Worm (Caenorhabditis elegans) whole organism, L2 larva: ENCODE measurements around the gene ptl-1.

Experiments
- C34F6.9 ChIP-seq: fragments of 150-350 bp; optimal IDR thresholded peaks from 2 replicates; lab custom pipeline; 2014; ENCODE audit warnings: missing biosample characterization, missing genetic modification characterization
- F13H6.1 ChIP-seq: sonication (generic microtip); optimal IDR thresholded peaks from 2 replicates; lab custom pipeline; 2016; ENCODE audit warnings: missing genetic modification characterization, missing compliant biosample characterization
- R02D3.7 ChIP-seq: fragments of 150-350 bp; optimal IDR thresholded peaks from 2 replicates; lab custom pipeline; 2014; ENCODE audit warnings: missing biosample characterization, missing genetic modification characterization
- ZK546.5 ChIP-seq: sonication (generic microtip); optimal IDR thresholded peaks from 2 replicates; lab custom pipeline; 2017; ENCODE audit warnings: missing biosample characterization, missing genetic modification characterization
- alr-1 ChIP-seq: fragments of 150-350 bp; optimal IDR thresholded peaks from 2 replicates; lab custom pipeline; 2014; ENCODE audit warnings: missing biosample characterization, missing genetic modification characterization
- aly-2 ChIP-seq: fragments of 150-350 bp; optimal IDR thresholded peaks from 2 replicates; lab custom pipeline; 2014; ENCODE audit warnings: missing biosample characterization, missing genetic modification characterization
- ama-1 ChIP-seq: fragments of 150-350 bp; optimal IDR thresholded peaks from 2 replicates; lab custom pipeline; 2018; ENCODE audit warnings: inconsistent platforms
- blmp-1 ChIP-seq: sonication (generic microtip); optimal IDR thresholded peaks from 2 replicates; lab custom pipeline; 2017; ENCODE audit warnings: missing genetic modification characterization, mild to moderate bottlenecking, missing compliant biosample characterization, antibody characterized with exemption, moderate library complexity; ENCODE audit not compliant: insufficient read depth
- ceh-16 ChIP-seq: fragments of 150-350 bp; optimal IDR thresholded peaks from 2 replicates; lab custom pipeline; 2014; ENCODE audit warnings: missing biosample characterization, missing genetic modification characterization
- ceh-82 ChIP-seq: fragments of 150-350 bp; optimal IDR thresholded peaks from 2 replicates; lab custom pipeline; 2014; ENCODE audit warnings: missing biosample characterization, missing genetic modification characterization
- crh-2 ChIP-seq: sonication (generic microtip); optimal IDR thresholded peaks from 2 replicates; lab custom pipeline; 2017; ENCODE audit warnings: missing biosample characterization, missing genetic modification characterization
- dmd-4 ChIP-seq: sonication (generic microtip); optimal IDR thresholded peaks from 2 replicates; lab custom pipeline; 2017; ENCODE audit warnings: missing biosample characterization, missing genetic modification characterization
- egl-27 ChIP-seq: sonication (generic microtip); optimal IDR thresholded peaks from 3 replicates; lab custom pipeline; 2017; ENCODE audit warnings: missing biosample characterization, missing genetic modification reagents, missing genetic modification characterization
- fos-1 ChIP-seq: fragments of 150-350 bp; optimal IDR thresholded peaks from 2 replicates; lab custom pipeline; 2014; ENCODE audit warnings: missing biosample characterization, missing genetic modification characterization
- gmeb-1 ChIP-seq: fragments of 150-350 bp; optimal IDR thresholded peaks from 2 replicates; lab custom pipeline; 2014; ENCODE audit warnings: missing biosample characterization, missing genetic modification characterization
- lin-11 ChIP-seq: fragments of 150-350 bp; sonication (generic microtip); optimal IDR thresholded peaks from 2 replicates; lab custom pipeline; 2014; ENCODE audit warnings: missing biosample characterization, missing genetic modification characterization, inconsistent platforms, mixed read lengths
- lin-13 ChIP-seq: fragments of 150-350 bp; optimal IDR thresholded peaks from 2 replicates; lab custom pipeline; 2014; ENCODE audit warnings: missing biosample characterization, missing genetic modification reagents, missing genetic modification characterization
- lsy-2 ChIP-seq, 2 experiments: fragments of 150-350 bp in 1 of 2; sonication (generic microtip) in 1 of 2; optimal IDR thresholded peaks; 2 replicates each; lab custom pipeline; 2014 to 2017; ENCODE audit warnings: missing biosample characterization in 2 of 2, missing genetic modification characterization in 2 of 2
- mab-5 ChIP-seq: fragments of 150-350 bp; optimal IDR thresholded peaks from 2 replicates; lab custom pipeline; 2014; ENCODE audit warnings: missing biosample characterization, missing genetic modification characterization
- mdl-1 ChIP-seq, 2 experiments: fragments of 150-350 bp in 1 of 2; sonication (generic microtip) in 1 of 2; optimal IDR thresholded peaks; 2 replicates each; lab custom pipeline; 2017; ENCODE audit warnings: missing biosample characterization in 2 of 2, missing genetic modification characterization in 2 of 2
- nhr-11 ChIP-seq: fragments of 150-350 bp; optimal IDR thresholded peaks from 2 replicates; lab custom pipeline; 2014; ENCODE audit warnings: missing biosample characterization, missing genetic modification characterization
- nhr-12 ChIP-seq: fragments of 150-350 bp; optimal IDR thresholded peaks from 2 replicates; lab custom pipeline; 2014; ENCODE audit warnings: missing biosample characterization, missing genetic modification characterization
- nhr-129 ChIP-seq: fragments of 150-350 bp; optimal IDR thresholded peaks from 2 replicates; lab custom pipeline; 2014; ENCODE audit warnings: missing biosample characterization, missing genetic modification characterization
- nhr-21 ChIP-seq: fragments of 150-350 bp; optimal IDR thresholded peaks from 2 replicates; lab custom pipeline; 2014; ENCODE audit warnings: missing biosample characterization, missing genetic modification characterization
- nhr-23 ChIP-seq: fragments of 150-350 bp; optimal IDR thresholded peaks from 2 replicates; lab custom pipeline; 2014; ENCODE audit warnings: missing biosample characterization, missing genetic modification reagents, missing genetic modification characterization
- nhr-25 ChIP-seq: fragments of 150-350 bp; sonication (generic microtip); optimal IDR thresholded peaks from 3 replicates; lab custom pipeline; 2014; ENCODE audit warnings: missing biosample characterization, missing genetic modification characterization
- nhr-6 ChIP-seq: fragments of 150-350 bp; optimal IDR thresholded peaks from 2 replicates; lab custom pipeline; 2014; ENCODE audit warnings: missing biosample characterization, missing genetic modification characterization
- nhr-77 ChIP-seq: fragments of 150-350 bp; optimal IDR thresholded peaks from 2 replicates; lab custom pipeline; 2014; ENCODE audit warnings: missing biosample characterization, missing genetic modification characterization
- peb-1 ChIP-seq: fragments of 150-350 bp; optimal IDR thresholded peaks from 2 replicates; lab custom pipeline; 2014; ENCODE audit warnings: missing biosample characterization, missing genetic modification characterization
- sem-4 ChIP-seq: fragments of 150-350 bp; optimal IDR thresholded peaks from 2 replicates; lab custom pipeline; 2014; ENCODE audit warnings: missing biosample characterization, missing genetic modification reagents, missing genetic modification characterization
- skn-1 ChIP-seq: sonication (generic microtip); optimal IDR thresholded peaks from 2 replicates; lab custom pipeline; 2017; ENCODE audit warnings: missing biosample characterization, missing genetic modification characterization
- sma-3 ChIP-seq: sonication (generic microtip); optimal IDR thresholded peaks from 2 replicates; lab custom pipeline; 2016; ENCODE audit warnings: missing genetic modification reagents, missing genetic modification characterization, missing compliant biosample characterization
- sma-9 ChIP-seq, 2 experiments: fragments of 150-350 bp in 1 of 2; sonication (generic microtip) in 1 of 2; optimal IDR thresholded peaks; 2 replicates each; lab custom pipeline; 2014 to 2016; ENCODE audit warnings: missing genetic modification characterization in 2 of 2, mild to moderate bottlenecking in 1 of 2, missing biosample characterization in 1 of 2, missing compliant biosample characterization in 1 of 2, missing genetic modification reagents in 1 of 2, moderate library complexity in 1 of 2
- snpc-4 ChIP-seq: fragments of 150-350 bp; optimal IDR thresholded peaks from 2 replicates; lab custom pipeline; 2014; ENCODE audit warnings: missing biosample characterization, missing genetic modification characterization
- unc-39 ChIP-seq: fragments of 150-350 bp; optimal IDR thresholded peaks from 2 replicates; lab custom pipeline; 2014; ENCODE audit warnings: missing biosample characterization, missing genetic modification characterization
- unc-55 ChIP-seq: fragments of 150-350 bp; sonication (generic microtip); optimal IDR thresholded peaks from 3 replicates; lab custom pipeline; 2014; ENCODE audit warnings: missing biosample characterization, missing genetic modification reagents, missing genetic modification characterization
- unc-62 ChIP-seq: fragments of 150-350 bp; optimal IDR thresholded peaks from 2 replicates; lab custom pipeline; 2014; ENCODE audit warnings: missing biosample characterization, missing genetic modification reagents, missing genetic modification characterization
- zag-1 ChIP-seq: fragments of 150-350 bp; optimal IDR thresholded peaks from 2 replicates; lab custom pipeline; 2014; ENCODE audit warnings: missing biosample characterization, missing genetic modification characterization
- ztf-1 ChIP-seq: fragments of 200-800 bp; sonication (Bioruptor generic); conservative IDR thresholded peaks from 2 replicates; pipeline ENCODE4 v1.3.6; 2022; ENCODE audit warnings: missing genetic modification characterization, missing compliant biosample characterization
- ztf-11 ChIP-seq: sonication (generic microtip); optimal IDR thresholded peaks from 2 replicates; lab custom pipeline; 2017; ENCODE audit warnings: missing biosample characterization, missing genetic modification characterization
- ztf-4 ChIP-seq: fragments of 150-350 bp; optimal IDR thresholded peaks from 2 replicates; lab custom pipeline; 2014; ENCODE audit warnings: missing biosample characterization, missing genetic modification characterization

ptl-1 gene

ce11 chrIII:778771-779170 lies 13.8 kb downstream of the ptl-1 start, which contains the start of gene alh-11:
Gene alh-11, minus strand, starts transcription at chrIII:778871.
- TF ChIP-seq ztf-4 (no peak), gmeb-1 (tag; lab: Kevin White, UChicago) (no peak), alr-1 (tag; lab: Kevin White, UChicago) (no peak), lin-11 (no peak), nhr-6 (tag; lab: Kevin White, UChicago) (no peak), ZK546.5 (tag; lab: Kevin White, UChicago) (no peak)

DNA sequence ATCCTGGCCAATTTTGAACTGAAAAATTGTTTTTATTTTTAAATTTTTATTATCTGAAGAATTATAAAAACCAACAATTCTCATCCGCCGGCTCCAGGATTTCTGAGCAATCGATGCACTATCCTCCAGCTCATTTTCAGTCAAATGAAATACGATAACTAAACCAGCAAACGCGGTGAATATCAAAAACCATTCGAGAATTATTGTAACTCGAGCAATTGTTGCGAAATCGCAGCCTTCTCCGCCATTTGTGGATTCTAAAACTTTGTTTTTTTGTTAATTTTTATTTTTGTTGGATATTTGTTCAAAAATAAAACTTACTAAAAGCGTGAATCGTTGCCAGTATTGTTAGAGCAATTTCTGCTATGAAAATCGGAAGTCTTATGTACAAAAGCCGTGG lies 17.5 kb downstream of the ptl-1 start:
- TF ChIP-seq sem-4, result no peak
- TF ChIP-seq mab-5 (tag; lab: Kevin White, UChicago), result no peak
- no peak for TF ChIP-seq dmd-4 (tag; lab: Kevin White, UChicago)

DNA sequence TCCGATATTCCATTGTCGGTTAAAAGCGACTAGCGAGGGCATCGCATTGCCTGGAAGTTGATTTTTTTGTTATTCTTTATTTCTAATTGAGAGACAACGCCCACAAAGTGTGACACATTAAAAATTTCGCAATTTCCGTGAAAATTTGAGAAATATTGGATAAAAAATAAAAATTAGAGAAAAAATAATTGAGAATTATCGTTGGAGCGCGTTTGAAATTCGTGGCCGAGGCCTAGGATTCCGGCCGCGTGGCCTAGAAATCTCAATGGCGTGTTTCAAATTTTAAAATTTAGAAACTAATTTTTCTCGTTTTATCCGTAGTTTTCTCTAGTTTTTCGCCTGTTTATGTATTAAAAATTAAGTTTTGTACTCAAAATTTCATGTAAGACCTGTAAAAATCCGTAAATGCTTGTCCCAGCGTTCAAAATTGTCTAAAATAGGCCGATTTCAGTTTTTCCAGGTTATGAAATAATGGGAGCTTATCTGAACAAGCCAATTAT lies 18.3 kb downstream of the ptl-1 start, which contains the start of the genes dagl-2 and ppm-1.G:
Gene dagl-2, minus strand, starts transcription at position 52 of the 500 bp plus-strand sequence.
Gene ppm-1.G, plus strand, starts transcription at position 450 of the 500 bp plus-strand sequence.
- TF ChIP-seq lin-13 (GFP tag; lab: Kevin White, UChicago) (peak; percentile 59), sma-9 (GFP tag; optimal IDR thresholded peaks at IDR 0.05; lab: Kevin White, UChicago) (peak; percentile 55), sma-9 (tag; optimal IDR thresholded peaks at IDR 0.05; lab: Kevin White, UChicago) (no peak), nhr-77 (tag; lab: Kevin White, UChicago) (no peak), F13H6.1 (tag; lab: Kevin White, UChicago) (peak; percentile 54), unc-55 (GFP tag; lab: Kevin White, UChicago) (peak; percentile 90), sma-3 (GFP tag; lab: Kevin White, UChicago) (peak; percentile 72), fos-1 (tag; lab: Kevin White, UChicago) (peak; percentile 72), nhr-129 (tag; lab: Kevin White, UChicago) (peak; percentile 39), ama-1 (no peak), snpc-4 (tag; lab: Kevin White, UChicago) (peak; percentile 8), gmeb-1 (tag; lab: Kevin White, UChicago) (peak; percentile 58), lsy-2 (tag; optimal IDR thresholded peaks at IDR 0.05; lab: Kevin White, UChicago) (peak; percentile 63 to 89), nhr-11 (tag; lab: Kevin White, UChicago) (no peak), nhr-25 (tag; lab: Kevin White, UChicago) (peak; percentile 62), blmp-1 (tag; lab: Kevin White, UChicago) (no peak), crh-2 (tag; lab: Kevin White, UChicago) (peak; percentile 72), lin-11 (peak; percentile 80), mab-5 (tag; lab: Kevin White, UChicago) (peak; percentile 38), C34F6.9 (tag; lab: Kevin White, UChicago) (peak; percentile 89), nhr-21 (tag; lab: Kevin White, UChicago) (peak; percentile 4), unc-39 (no peak)

- no peak for TF ChIP-seq ztf-4
- TF ChIP-seq nhr-23 (tag; lab: Kevin White, UChicago), result no peak
- TF ChIP-seq lsy-2 (tag; optimal IDR thresholded peaks at IDR 0.05; lab: Kevin White, UChicago), result peak in 1 of 2 experiments; percentile 39
- TF ChIP-seq unc-39, result no peak
- no peak for TF ChIP-seq aly-2 (tag; lab: Kevin White, UChicago)
- TF ChIP-seq ZK546.5 (tag; lab: Kevin White, UChicago), result no peak
- TF ChIP-seq egl-27, result no peak
- no peak for TF ChIP-seq sem-4
- no peak for TF ChIP-seq skn-1 (tag; lab: Kevin White, UChicago)
- no peak for TF ChIP-seq ama-1
- no peak for TF ChIP-seq nhr-129 (tag; lab: Kevin White, UChicago)
- no peak for TF ChIP-seq mdl-1 (tag; optimal IDR thresholded peaks at IDR 0.05; lab: Kevin White, UChicago)
- no peak for TF ChIP-seq gmeb-1 (tag; lab: Kevin White, UChicago)
- no peak for TF ChIP-seq nhr-12 (tag; lab: Kevin White, UChicago)
- TF ChIP-seq nhr-21 (tag; lab: Kevin White, UChicago), result peak; percentile 5
- no peak for TF ChIP-seq ceh-82
Observed at ce11 chrIII:789604-790003, 24.6 kb downstream of the ptl-1 start.

- no peak for TF ChIP-seq nhr-129 (tag; lab: Kevin White, UChicago)
- TF ChIP-seq fos-1 (tag; lab: Kevin White, UChicago), result no peak
- no peak for TF ChIP-seq ztf-1
- no peak for TF ChIP-seq sma-9 (GFP tag; optimal IDR thresholded peaks at IDR 0.05; lab: Kevin White, UChicago)
- TF ChIP-seq sma-9 (tag; optimal IDR thresholded peaks at IDR 0.05; lab: Kevin White, UChicago), result no peak
- TF ChIP-seq ama-1, result no peak
- no peak for TF ChIP-seq peb-1 (tag; lab: Kevin White, UChicago)
- no peak for TF ChIP-seq nhr-11 (tag; lab: Kevin White, UChicago)
- no peak for TF ChIP-seq ceh-16 (tag; lab: Kevin White, UChicago)
- no peak for TF ChIP-seq lin-13 (GFP tag; lab: Kevin White, UChicago)
- TF ChIP-seq ztf-11 (tag; lab: Kevin White, UChicago), result no peak
- no peak for TF ChIP-seq snpc-4 (tag; lab: Kevin White, UChicago)
- no peak for TF ChIP-seq dmd-4 (tag; lab: Kevin White, UChicago)
- TF ChIP-seq zag-1 (tag; lab: Kevin White, UChicago), result no peak
- TF ChIP-seq mab-5 (tag; lab: Kevin White, UChicago), result no peak
- TF ChIP-seq unc-39, result no peak
- no peak for TF ChIP-seq crh-2 (tag; lab: Kevin White, UChicago)
- TF ChIP-seq unc-62 (GFP tag; lab: Kevin White, UChicago), result no peak
- TF ChIP-seq nhr-77 (tag; lab: Kevin White, UChicago), result no peak
- no peak for TF ChIP-seq R02D3.7 (tag; lab: Kevin White, UChicago)
- TF ChIP-seq unc-55 (GFP tag; lab: Kevin White, UChicago), result no peak
Observed at ce11 chrIII:790591-790990, 25.6 kb downstream of the ptl-1 start.
